Fruit fly (Drosophila melanogaster) whole organism, wandering third instar larva: Measurements from ENCODE around the gene CG17272.

ENCODE experiments used
- Abd-B ChIP-seq: fragments of >200 bp; optimal IDR thresholded peaks from 2 replicates; lab custom pipeline; 2017; ENCODE audit warnings: missing biosample characterization, missing genetic modification characterization
- CG32264 ChIP-seq: fragments of 200-800 bp; sonication (Bioruptor generic); optimal IDR thresholded peaks from 2 replicates; lab custom pipeline; 2016; ENCODE audit warnings: missing biosample characterization, missing genetic modification characterization
- CG9705 ChIP-seq: fragments of 200-800 bp; sonication (Bioruptor generic); optimal IDR thresholded peaks from 2 replicates; lab custom pipeline; 2018; ENCODE audit warnings: missing biosample characterization, mild to moderate bottlenecking, missing genetic modification characterization
- CrebA ChIP-seq: fragments of 200-800 bp; sonication (Bioruptor generic); optimal IDR thresholded peaks from 2 replicates; lab custom pipeline; 2016; ENCODE audit warnings: missing biosample characterization, mild to moderate bottlenecking, missing genetic modification characterization, borderline replicate concordance
- Dfd ChIP-seq: fragments of >200 bp; optimal IDR thresholded peaks from 2 replicates; lab custom pipeline; 2017; ENCODE audit warnings: missing biosample characterization, missing genetic modification characterization
- Dif ChIP-seq: fragments of 200-275, 200-300 bp; sonication (Bioruptor generic); optimal IDR thresholded peaks from 2 replicates; lab custom pipeline; 2018; ENCODE audit warnings: missing biosample characterization, missing genetic modification characterization; ENCODE audit not compliant: partially characterized antibody
- GATAd ChIP-seq: sonication (Bioruptor generic); optimal IDR thresholded peaks from 2 replicates; lab custom pipeline; 2016; ENCODE audit warnings: missing biosample characterization, missing genetic modification characterization
- HLH106 ChIP-seq: fragments of 200-800 bp; optimal IDR thresholded peaks from 3 replicates; lab custom pipeline; 2019; ENCODE audit warnings: missing biosample characterization, mild to moderate bottlenecking, missing genetic modification characterization, moderate library complexity
- Hnf4 ChIP-seq: fragments of 200-800 bp; sonication (Bioruptor generic); optimal IDR thresholded peaks from 2 replicates; lab custom pipeline; 2016; ENCODE audit warnings: missing biosample characterization, mild to moderate bottlenecking, missing genetic modification characterization
- Hr78 ChIP-seq: fragments of >200 bp; optimal IDR thresholded peaks from 2 replicates; lab custom pipeline; 2017; ENCODE audit warnings: missing biosample characterization, missing genetic modification characterization
- Hr83 ChIP-seq: fragments of 200-300 bp; sonication (Bioruptor generic); optimal IDR thresholded peaks from 2 replicates; lab custom pipeline; 2016; ENCODE audit warnings: missing biosample characterization, mild to moderate bottlenecking, missing genetic modification characterization, moderate library complexity; ENCODE audit not compliant: poor library complexity, severe bottlenecking
- Jra ChIP-seq: sonication (Bioruptor generic); optimal IDR thresholded peaks from 2 replicates; lab custom pipeline; 2016; ENCODE audit warnings: missing biosample characterization, missing genetic modification characterization
- Mio ChIP-seq: sonication (Bioruptor generic); optimal IDR thresholded peaks from 2 replicates; lab custom pipeline; 2016; ENCODE audit warnings: missing biosample characterization, missing genetic modification characterization
- N ChIP-seq: fragments of >200 bp; optimal IDR thresholded peaks from 2 replicates; lab custom pipeline; 2018; ENCODE audit warnings: missing biosample characterization, missing external identifiers, missing genetic modification characterization
- OdsH ChIP-seq: fragments of 200-800 bp; sonication (Bioruptor generic); optimal IDR thresholded peaks from 2 replicates; lab custom pipeline; 2016; ENCODE audit warnings: missing biosample characterization, mild to moderate bottlenecking, missing genetic modification characterization
- Rel ChIP-seq, 2 experiments: fragments of 200-800 bp; sonication (Bioruptor generic) in 1 of 2; optimal IDR thresholded peaks; 2 replicates in 1 of 2; 3 replicates in 1 of 2; lab custom pipeline; 2016 to 2019; ENCODE audit warnings: mild to moderate bottlenecking in 2 of 2, missing biosample characterization in 2 of 2, missing genetic modification characterization in 2 of 2, moderate library complexity in 1 of 2
- Sp1 ChIP-seq: fragments of 200-800 bp; sonication (Bioruptor generic); optimal IDR thresholded peaks from 3 replicates; lab custom pipeline; 2019; ENCODE audit warnings: missing biosample characterization, mild to moderate bottlenecking, missing genetic modification characterization, moderate library complexity
- brk ChIP-seq: fragments of 200-800 bp; sonication (Bioruptor generic); optimal IDR thresholded peaks from 2 replicates; lab custom pipeline; 2016; ENCODE audit warnings: missing biosample characterization, mild to moderate bottlenecking, missing genetic modification characterization
- dl ChIP-seq, 2 experiments: fragments of 175-275, 200-275 bp in 1 of 2; fragments of 200-275 bp in 1 of 2; sonication (Bioruptor generic); optimal IDR thresholded peaks; lab custom pipeline; 2018; ENCODE audit warnings: mild to moderate bottlenecking in 2 of 2, missing biosample characterization in 2 of 2, missing genetic modification characterization in 2 of 2, moderate library complexity in 2 of 2; ENCODE audit not compliant: partially characterized antibody in 2 of 2, insufficient read depth in 1 of 2
- dmrt93B ChIP-seq: fragments of 200-800 bp; sonication (Bioruptor generic); optimal IDR thresholded peaks from 2 replicates; lab custom pipeline; 2018; ENCODE audit warnings: missing biosample characterization, mild to moderate bottlenecking, missing genetic modification characterization
- dsf ChIP-seq: sonication (Bioruptor generic); optimal IDR thresholded peaks from 2 replicates; lab custom pipeline; 2016; ENCODE audit warnings: missing biosample characterization, missing genetic modification characterization, borderline replicate concordance
- ey ChIP-seq: fragments of 200-800 bp; sonication (Bioruptor generic); optimal IDR thresholded peaks from 2 replicates; lab custom pipeline; 2016; ENCODE audit warnings: missing biosample characterization, missing genetic modification characterization
- foxo ChIP-seq, 2 experiments: fragments of 200-800 bp; sonication (Bioruptor generic); optimal IDR thresholded peaks; 2 replicates in 1 of 2; 3 replicates in 1 of 2; lab custom pipeline; 2016 to 2017; ENCODE audit warnings: missing biosample characterization in 2 of 2, missing genetic modification characterization in 2 of 2
- h ChIP-seq: fragments of 200-800 bp; sonication (Bioruptor generic); optimal IDR thresholded peaks from 3 replicates; lab custom pipeline; 2016; ENCODE audit warnings: missing biosample characterization, mild to moderate bottlenecking, missing genetic modification characterization
- jim ChIP-seq: fragments of 175-275, 200-325 bp; sonication (Bioruptor generic); optimal IDR thresholded peaks from 2 replicates; lab custom pipeline; 2016; ENCODE audit warnings: missing biosample characterization, mild to moderate bottlenecking, missing genetic modification characterization
- lola ChIP-seq: fragments of >200 bp; optimal IDR thresholded peaks from 2 replicates; lab custom pipeline; 2017; ENCODE audit warnings: missing biosample characterization, missing genetic modification characterization
- pan ChIP-seq: fragments of >200 bp; optimal IDR thresholded peaks from 2 replicates; lab custom pipeline; 2017
- psq ChIP-seq: fragments of 200-800 bp; sonication (Bioruptor generic); optimal IDR thresholded peaks from 3 replicates; lab custom pipeline; 2017; ENCODE audit warnings: missing biosample characterization, mild to moderate bottlenecking, missing genetic modification characterization, moderate library complexity
- rgr ChIP-seq: fragments of 200-800 bp; sonication (Bioruptor generic); optimal IDR thresholded peaks from 3 replicates; lab custom pipeline; 2016; ENCODE audit warnings: missing biosample characterization, mild to moderate bottlenecking, missing genetic modification characterization
- sage ChIP-seq: fragments of 200-800 bp; sonication (Bioruptor generic); optimal IDR thresholded peaks from 2 replicates; lab custom pipeline; 2016; ENCODE audit warnings: missing biosample characterization, mild to moderate bottlenecking, missing genetic modification characterization
- sv ChIP-seq: fragments of 200-800 bp; sonication (Bioruptor generic); optimal IDR thresholded peaks from 3 replicates; lab custom pipeline; 2016; ENCODE audit warnings: missing biosample characterization, missing genetic modification characterization
- tai ChIP-seq: sonication (Bioruptor generic); optimal IDR thresholded peaks from 2 replicates; lab custom pipeline; 2016; ENCODE audit warnings: missing biosample characterization, missing genetic modification characterization
- woc ChIP-seq: sonication (Bioruptor generic); optimal IDR thresholded peaks from 2 replicates; lab custom pipeline; 2016; ENCODE audit warnings: missing biosample characterization, mild to moderate bottlenecking, missing genetic modification characterization

CG17272 gene

DNA sequence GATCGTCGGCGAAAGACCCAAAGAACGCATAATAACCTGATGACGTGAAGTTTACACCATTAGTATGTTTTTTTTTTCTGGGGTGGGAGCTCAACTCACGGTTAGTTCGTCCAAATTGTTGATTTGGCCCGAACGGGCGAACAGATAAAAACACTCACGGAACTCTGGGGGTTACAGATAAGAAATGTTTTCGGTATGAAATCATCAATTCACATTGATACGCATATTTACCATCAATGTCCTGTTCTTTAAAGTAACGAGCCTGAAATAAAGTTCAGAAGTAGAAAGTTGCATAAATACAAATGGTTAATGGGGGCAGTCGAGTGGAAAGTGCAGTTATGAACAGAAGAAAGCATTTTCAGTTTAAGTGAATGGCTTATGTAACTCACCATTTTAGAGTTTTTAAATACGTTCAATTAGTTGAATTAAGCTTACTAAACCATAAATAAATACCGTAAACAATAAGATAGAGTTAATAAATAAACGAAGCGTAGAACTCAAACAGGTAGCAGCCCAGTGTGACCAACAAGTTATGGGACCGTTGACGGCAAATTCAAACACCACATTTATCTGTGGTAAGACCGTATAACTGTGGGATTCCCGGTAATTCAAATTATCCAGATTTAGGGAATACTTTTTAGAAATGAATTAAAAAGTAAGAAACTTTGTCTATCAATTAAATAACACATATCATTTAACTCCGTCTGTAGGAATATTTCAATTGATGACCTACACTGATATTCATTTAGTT, at the start of gene CG17272:
Gene CG17272, minus strand, starts transcription at position 536 of the 751 bp plus-strand sequence.
- TF ChIP-seq CrebA (GFP tag; lab: Kevin White, UChicago) (no peak), Rel (GFP tag; optimal IDR thresholded peaks at IDR 0.05; lab: Kevin White, UChicago) (no peak), Rel (tag; optimal IDR thresholded peaks at IDR 0.05; lab: Kevin White, UChicago) (peak; percentile 100)

DNA sequence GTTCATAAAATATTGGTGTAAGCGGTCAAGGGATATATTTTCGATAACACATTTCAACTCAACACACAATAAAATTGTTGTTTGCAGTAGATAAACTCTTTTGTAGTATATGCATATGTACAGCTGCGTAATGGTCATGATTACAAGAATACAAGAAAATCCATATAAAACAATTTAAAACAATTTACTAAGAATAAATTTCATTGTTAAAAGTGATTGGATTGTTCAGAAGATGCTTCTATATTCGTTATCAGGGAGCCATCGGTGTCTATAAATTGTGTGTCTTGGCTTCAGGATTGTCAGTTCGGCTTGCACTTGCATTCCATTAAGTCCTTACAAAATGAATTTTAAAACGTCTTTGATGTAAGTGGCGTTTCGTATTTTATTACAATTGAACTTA, 49.6 kb upstream of the CG17272 start, which contains the start of gene TotB:
Gene TotB, plus strand, starts transcription at position 301 of the 400 bp plus-strand sequence.
- TF ChIP-seq Mio (no peak), dmrt93B (GFP tag; lab: Kevin White, UChicago) (no peak), Sp1 (GFP tag; lab: Kevin White, UChicago) (no peak), Dfd (no peak), psq (GFP tag; lab: Kevin White, UChicago) (no peak), Dif (GFP tag; lab: Kevin White, UChicago) (no peak), CrebA (GFP tag; lab: Kevin White, UChicago) (no peak), Hr83 (GFP tag; lab: Kevin White, UChicago) (no peak), OdsH (no peak), N (GFP tag; lab: Kevin White, UChicago) (no peak), CG32264 (GFP tag; lab: Kevin White, UChicago) (no peak)

DNA sequence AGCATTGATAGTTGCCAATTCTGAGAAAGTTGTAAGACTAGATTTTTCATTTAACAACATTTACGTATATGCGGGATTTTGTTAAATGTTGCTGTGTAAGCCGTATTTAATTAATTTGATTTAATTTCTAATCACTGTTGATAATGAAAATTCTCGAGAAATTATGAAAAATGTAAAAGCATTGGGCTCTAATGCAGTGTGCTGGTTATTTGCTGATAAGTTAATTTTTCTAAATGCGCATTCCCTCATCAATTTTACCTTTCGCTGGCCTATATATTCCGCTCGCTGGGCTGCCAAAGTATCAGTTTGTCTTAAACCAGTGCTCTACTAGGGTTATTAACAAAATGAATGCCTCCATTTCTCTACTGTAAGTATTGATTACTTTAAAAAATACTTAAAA, 48.6 kb upstream of the CG17272 start, which contains the start of gene TotC:
Gene TotC, plus strand, starts transcription at position 301 of the 400 bp plus-strand sequence.
- TF ChIP-seq rgr (no peak), jim (no peak), dl (GFP tag; optimal IDR thresholded peaks at IDR 0.05; lab: Kevin White, UChicago; ENCODE audit: insufficient read depth in 1 of 2, partially characterized antibody in 2 of 2) (no peak), Mio (no peak), foxo (GFP tag; optimal IDR thresholded peaks at IDR 0.05; lab: Kevin White, UChicago) (no peak), pan (lab: Kevin White, UChicago) (no peak), brk (GFP tag; lab: Kevin White, UChicago) (no peak), GATAd (no peak), Abd-B (GFP tag; lab: Kevin White, UChicago) (no peak), Hr78 (GFP tag; lab: Kevin White, UChicago) (no peak), CrebA (GFP tag; lab: Kevin White, UChicago) (no peak), woc (GFP tag; lab: Kevin White, UChicago) (no peak), dsf (no peak), CG9705 (GFP tag; lab: Kevin White, UChicago) (no peak), sage (GFP tag; lab: Kevin White, UChicago) (no peak), lola (GFP tag; lab: Kevin White, UChicago) (no peak), ey (no peak), sv (no peak), Dif (GFP tag; lab: Kevin White, UChicago) (no peak), HLH106 (tag; lab: Kevin White, UChicago) (no peak)

DNA sequence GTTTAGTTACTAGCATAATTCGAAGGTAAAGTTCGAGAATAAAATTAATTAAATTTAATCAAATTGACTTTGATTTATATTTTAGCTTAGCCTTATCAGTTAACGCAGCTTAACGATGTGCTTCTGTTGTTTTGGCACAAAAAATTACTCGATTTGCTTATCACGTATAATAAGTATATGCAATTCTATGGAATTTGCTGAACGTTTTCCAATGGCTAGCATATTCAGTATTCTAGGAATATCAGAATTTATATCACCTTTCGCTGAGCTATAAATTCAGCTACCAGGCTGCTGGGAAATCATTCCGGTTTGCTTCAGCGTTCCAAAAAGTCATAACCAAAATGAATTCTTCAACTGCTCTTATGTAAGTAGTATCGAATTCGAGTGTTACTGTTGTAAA, 46.7 kb upstream of the CG17272 start, which contains the start of gene TotA:
Gene TotA, plus strand, starts transcription at position 301 of the 400 bp plus-strand sequence.
- TF ChIP-seq CrebA (GFP tag; lab: Kevin White, UChicago) (no peak), Jra (no peak), Rel (GFP tag; optimal IDR thresholded peaks at IDR 0.05; lab: Kevin White, UChicago) (no peak), Rel (tag; optimal IDR thresholded peaks at IDR 0.05; lab: Kevin White, UChicago) (no peak), dl (GFP tag; optimal IDR thresholded peaks at IDR 0.05; lab: Kevin White, UChicago; ENCODE audit: insufficient read depth in 1 of 2, partially characterized antibody in 2 of 2) (no peak), Sp1 (GFP tag; lab: Kevin White, UChicago) (no peak), jim (no peak), h (GFP tag; lab: Kevin White, UChicago) (no peak), Dif (GFP tag; lab: Kevin White, UChicago) (no peak), Hnf4 (GFP tag; lab: Kevin White, UChicago) (no peak), brk (GFP tag; lab: Kevin White, UChicago) (no peak), pan (lab: Kevin White, UChicago) (no peak), Dfd (no peak), tai (no peak), sage (GFP tag; lab: Kevin White, UChicago) (no peak), CG32264 (GFP tag; lab: Kevin White, UChicago) (no peak)
